Worm (Caenorhabditis elegans): Measurements from ENCODE around the gene ncs-6.

DNA sequence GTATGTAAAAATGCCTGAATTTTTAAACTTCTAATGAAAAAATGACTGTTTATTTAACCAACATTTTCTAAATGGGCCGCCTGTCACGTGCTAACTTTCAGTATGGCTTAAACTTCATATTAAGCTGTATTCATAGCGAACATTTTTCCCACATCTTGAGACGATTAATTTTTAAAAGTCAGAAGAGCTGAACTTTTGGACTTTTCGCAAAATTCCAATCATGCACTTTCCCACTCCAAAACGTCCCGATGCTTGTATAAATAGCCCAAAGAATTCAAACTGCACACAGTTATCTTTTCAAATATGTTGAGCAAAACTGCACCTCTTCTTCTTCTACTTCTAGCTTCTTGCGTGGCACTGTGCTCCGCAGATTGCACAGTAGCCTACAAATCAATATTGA is 48.4 kb upstream of the ncs-6 start, which contains the start of gene clec-132:
- TF ChIP-seq egl-27 (tag; optimal IDR thresholded peaks at IDR 0.05), result no peak
- TF ChIP-seq sea-2 (GFP tag; optimal IDR thresholded peaks at IDR 0.05), result no peak
- no peak for TF ChIP-seq mml-1 (tag; optimal IDR thresholded peaks at IDR 0.05)
- no peak for TF ChIP-seq pqm-1 (tag; optimal IDR thresholded peaks at IDR 0.05)
- TF ChIP-seq ceh-82 (tag; optimal IDR thresholded peaks at IDR 0.05), result no peak
- TF ChIP-seq tbx-2 (tag; optimal IDR thresholded peaks at IDR 0.05), result no peak
- no peak for TF ChIP-seq hmg-11 (tag; optimal IDR thresholded peaks at IDR 0.05)
- TF ChIP-seq aly-2 (tag; optimal IDR thresholded peaks at IDR 0.05), result no peak

Data from whole organism, L3 larva.